Fruit fly (Drosophila melanogaster) whole organism, embryonic: ENCODE data around the gene Sk2.

Experiments used
- Asciz ChIP-seq: fragments of 200-800 bp; sonication (Bioruptor generic); optimal IDR thresholded peaks from 2 replicates; lab custom pipeline; 2017; ENCODE audit warnings: missing biosample characterization, mild to moderate bottlenecking, missing genetic modification characterization, missing genetic modification reagents
- CG11695 ChIP-seq: fragments of 200-800 bp; sonication (Bioruptor generic); IDR thresholded peaks from 3 replicates; pipeline ENCODE4 v1.3.6; 2022; ENCODE audit warnings: missing biosample characterization, missing genetic modification characterization
- CG13287 ChIP-seq: fragments of 200-800 bp; sonication (Bioruptor generic); IDR thresholded peaks from 2 replicates; pipeline ENCODE4 v1.3.6; 2022; ENCODE audit warnings: missing biosample characterization, missing genetic modification characterization; ENCODE audit not compliant: partially characterized antibody
- CG17802 ChIP-seq: fragments of 200-800 bp; sonication (Bioruptor generic); optimal IDR thresholded peaks from 2 replicates; lab custom pipeline; 2018; ENCODE audit warnings: missing biosample characterization, mild to moderate bottlenecking, missing genetic modification characterization, moderate library complexity
- CG1792 ChIP-seq: fragments of 200-800 bp; sonication (Bioruptor generic); optimal IDR thresholded peaks from 2 replicates; lab custom pipeline; 2016; ENCODE audit warnings: missing biosample characterization, missing genetic modification characterization
- CG18262 ChIP-seq: fragments of 200-800 bp; optimal IDR thresholded peaks from 3 replicates; lab custom pipeline; 2019; ENCODE audit warnings: missing biosample characterization, mild to moderate bottlenecking, missing genetic modification characterization, moderate library complexity
- CG18599 ChIP-seq: fragments of 200-800 bp; sonication (Bioruptor generic); optimal IDR thresholded peaks from 3 replicates; lab custom pipeline; 2017; ENCODE audit warnings: missing biosample characterization, missing genetic modification characterization, mild to moderate bottlenecking, moderate library complexity, missing genetic modification reagents
- CG2199 ChIP-seq: fragments of 200-800 bp; sonication (Bioruptor generic); IDR thresholded peaks from 3 replicates; pipeline ENCODE4 v1.3.6; 2022; ENCODE audit warnings: missing biosample characterization, missing genetic modification characterization
- CG31441 ChIP-seq: fragments of 200-800 bp; sonication (Bioruptor generic); IDR thresholded peaks from 2 replicates; pipeline ENCODE4 v1.3.6; 2022; ENCODE audit warnings: missing biosample characterization, missing genetic modification characterization
- CG34224 ChIP-seq: fragments of 200-800 bp; sonication (Bioruptor generic); IDR thresholded peaks from 3 replicates; pipeline ENCODE4 v1.3.6; 2022; ENCODE audit warnings: missing biosample characterization, missing genetic modification characterization; ENCODE audit not compliant: partially characterized antibody
- CG7556 ChIP-seq: fragments of 200-800 bp; sonication (Bioruptor generic); optimal IDR thresholded peaks from 2 replicates; lab custom pipeline; 2017; ENCODE audit warnings: missing biosample characterization, mild to moderate bottlenecking, missing genetic modification characterization
- CG8290 ChIP-seq, 3 experiments: fragments of 200-800 bp; sonication (Bioruptor generic); optimal IDR thresholded peaks; 2 replicates each; lab custom pipeline; 2016 to 2019; ENCODE audit warnings: missing biosample characterization in 3 of 3, missing genetic modification characterization in 3 of 3, mild to moderate bottlenecking in 2 of 3, moderate library complexity in 1 of 3
- HLH3B ChIP-seq: fragments of 200-800 bp; sonication (Bioruptor generic); IDR thresholded peaks from 2 replicates; pipeline ENCODE4 v1.3.6; 2022; ENCODE audit warnings: missing biosample characterization, missing genetic modification characterization
- HmgD ChIP-seq: fragments of 200-800 bp; sonication (Bioruptor generic); optimal IDR thresholded peaks from 3 replicates; lab custom pipeline; 2016; ENCODE audit warnings: missing biosample characterization, missing genetic modification characterization
- Hr51 ChIP-seq, 2 experiments: fragments of 200-800 bp; sonication (Bioruptor generic); optimal IDR thresholded peaks; 2 replicates in 1 of 2; 3 replicates in 1 of 2; lab custom pipeline; 2016 to 2018; ENCODE audit warnings: missing biosample characterization in 2 of 2, missing genetic modification characterization in 2 of 2, mild to moderate bottlenecking in 1 of 2, moderate library complexity in 1 of 2
- MESR4 ChIP-seq: fragments of 200-800 bp; sonication (Bioruptor generic); optimal IDR thresholded peaks from 2 replicates; lab custom pipeline; 2018; ENCODE audit warnings: missing biosample characterization, mild to moderate bottlenecking, missing genetic modification characterization, moderate library complexity
- Max ChIP-seq: fragments of 200-800 bp; sonication (Bioruptor generic); optimal IDR thresholded peaks from 2 replicates; lab custom pipeline; 2016; ENCODE audit warnings: missing biosample characterization, mild to moderate bottlenecking, missing genetic modification characterization
- NFAT ChIP-seq: fragments of 200-800 bp; sonication (Bioruptor generic); IDR thresholded peaks from 2 replicates; pipeline ENCODE4 v1.3.6; 2022; ENCODE audit warnings: missing biosample characterization, missing genetic modification characterization
- Neu2 ChIP-seq: fragments of 200-800 bp; sonication (Bioruptor generic); optimal IDR thresholded peaks from 3 replicates; lab custom pipeline; 2016; ENCODE audit warnings: missing biosample characterization, missing genetic modification characterization, borderline replicate concordance
- Pdp1 ChIP-seq, 2 experiments: fragments of 200-800 bp; sonication (Bioruptor generic); optimal IDR thresholded peaks; 3 replicates each; lab custom pipeline; 2016; ENCODE audit warnings: missing biosample characterization in 2 of 2, missing genetic modification characterization in 2 of 2, mild to moderate bottlenecking in 1 of 2, moderate library complexity in 1 of 2
- Sry-δ ChIP-seq: fragments of 200-800 bp; sonication (Bioruptor generic); optimal IDR thresholded peaks from 2 replicates; lab custom pipeline; 2016; ENCODE audit warnings: missing biosample characterization, missing genetic modification characterization
- Ssrp ChIP-seq: fragments of 200-800 bp; sonication (Bioruptor generic); optimal IDR thresholded peaks from 2 replicates; lab custom pipeline; 2018; ENCODE audit warnings: missing biosample characterization, mild to moderate bottlenecking, missing genetic modification characterization, moderate library complexity
- ac ChIP-seq: fragments of 200-800 bp; sonication (Bioruptor generic); optimal IDR thresholded peaks from 3 replicates; lab custom pipeline; 2017; ENCODE audit warnings: missing biosample characterization, mild to moderate bottlenecking, missing genetic modification characterization
- amos ChIP-seq: fragments of 200-800 bp; sonication (Bioruptor generic); IDR thresholded peaks from 2 replicates; pipeline ENCODE4 v1.3.6; 2022; ENCODE audit warnings: missing biosample characterization, missing genetic modification characterization; ENCODE audit not compliant: partially characterized antibody
- dan ChIP-seq: fragments of 200-800 bp; sonication (Bioruptor generic); IDR thresholded peaks from 2 replicates; pipeline ENCODE4 v1.3.6; 2022; ENCODE audit warnings: missing biosample characterization, missing genetic modification characterization
- dati ChIP-seq: fragments of 200-800 bp; sonication (Bioruptor generic); IDR thresholded peaks from 2 replicates; pipeline ENCODE4 v1.3.6; 2022; ENCODE audit warnings: missing biosample characterization, missing genetic modification characterization
- emc ChIP-seq: fragments of 200-800 bp; sonication (Bioruptor generic); optimal IDR thresholded peaks from 2 replicates; lab custom pipeline; 2016; ENCODE audit warnings: missing biosample characterization, missing genetic modification characterization
- exex ChIP-seq: fragments of 200-800 bp; sonication (Bioruptor generic); optimal IDR thresholded peaks from 4 replicates; lab custom pipeline; 2018; ENCODE audit warnings: missing biosample characterization, mild to moderate bottlenecking, missing genetic modification characterization, moderate library complexity
- fd96Cb ChIP-seq: fragments of 200-800 bp; sonication (Bioruptor generic); optimal IDR thresholded peaks from 2 replicates; lab custom pipeline; 2018; ENCODE audit warnings: missing biosample characterization, mild to moderate bottlenecking, missing genetic modification characterization, moderate library complexity
- grau ChIP-seq: fragments of 200-800 bp; optimal IDR thresholded peaks from 3 replicates; lab custom pipeline; 2019; ENCODE audit warnings: missing biosample characterization, mild to moderate bottlenecking, missing genetic modification characterization, moderate library complexity
- gro ChIP-seq: fragments of 200-800 bp; sonication (Bioruptor generic); optimal IDR thresholded peaks from 2 replicates; lab custom pipeline; 2016; ENCODE audit warnings: missing biosample characterization, missing genetic modification characterization
- ken ChIP-seq: fragments of 200-800 bp; sonication (Bioruptor generic); IDR thresholded peaks from 3 replicates; pipeline ENCODE4 v1.3.6; 2022; ENCODE audit warnings: missing biosample characterization, missing genetic modification characterization
- lbe ChIP-seq: fragments of 200-800 bp; sonication (Bioruptor generic); optimal IDR thresholded peaks from 2 replicates; lab custom pipeline; 2016; ENCODE audit warnings: missing biosample characterization, mild to moderate bottlenecking, missing genetic modification characterization
- lov ChIP-seq, 2 experiments: fragments of 200-800 bp in 1 of 2; fragments of >200 bp in 1 of 2; sonication (Bioruptor generic) in 1 of 2; IDR thresholded peaks in 1 of 2; optimal IDR thresholded peaks in 1 of 2; 2 replicates in 1 of 2; 3 replicates in 1 of 2; pipeline versions ENCODE4 v1.3.6 to Lab custom; 2017 to 2022; ENCODE audit warnings: missing biosample characterization in 1 of 2, missing genetic modification characterization in 1 of 2
- mirr ChIP-seq: fragments of 200-800 bp; sonication (Bioruptor generic); optimal IDR thresholded peaks from 3 replicates; lab custom pipeline; 2018; ENCODE audit warnings: missing biosample characterization, mild to moderate bottlenecking, missing genetic modification characterization
- nerfin-2 ChIP-seq: fragments of 200-800 bp; sonication (Bioruptor generic); IDR thresholded peaks from 2 replicates; pipeline ENCODE4 v1.3.6; 2022; ENCODE audit warnings: missing biosample characterization, missing genetic modification characterization; ENCODE audit not compliant: partially characterized antibody
- peb ChIP-seq: fragments of 200-800 bp; sonication (Bioruptor generic); IDR thresholded peaks from 2 replicates; pipeline ENCODE4 v1.3.6; 2022; ENCODE audit warnings: missing biosample characterization, missing genetic modification characterization
- pfk ChIP-seq: fragments of 200-800 bp; sonication (Bioruptor generic); optimal IDR thresholded peaks from 2 replicates; lab custom pipeline; 2018; ENCODE audit warnings: missing biosample characterization, mild to moderate bottlenecking, missing genetic modification characterization, moderate library complexity
- pita ChIP-seq: fragments of 200-800 bp; sonication (Bioruptor generic); optimal IDR thresholded peaks from 2 replicates; lab custom pipeline; 2017; ENCODE audit warnings: missing biosample characterization, mild to moderate bottlenecking, missing genetic modification characterization
- repo ChIP-seq: fragments of 200-800 bp; sonication (Bioruptor generic); optimal IDR thresholded peaks from 2 replicates; lab custom pipeline; 2016; ENCODE audit warnings: missing biosample characterization, missing genetic modification characterization
- salm ChIP-seq: fragments of 200-800 bp; sonication (Bioruptor generic); optimal IDR thresholded peaks from 2 replicates; lab custom pipeline; 2018; ENCODE audit warnings: missing biosample characterization, mild to moderate bottlenecking, missing genetic modification characterization
- sens ChIP-seq: fragments of 200-800 bp; sonication (Bioruptor generic); peaks from one replicate; lab custom pipeline; 2016; ENCODE audit warnings: missing biosample characterization, missing genetic modification characterization
- slou ChIP-seq: fragments of 200-800 bp; sonication (Bioruptor generic); optimal IDR thresholded peaks from 3 replicates; lab custom pipeline; 2016; ENCODE audit warnings: missing biosample characterization, missing genetic modification characterization
- sqz ChIP-seq: fragments of 200-800 bp; sonication (Bioruptor generic); optimal IDR thresholded peaks from 3 replicates; lab custom pipeline; 2018; ENCODE audit warnings: missing biosample characterization, mild to moderate bottlenecking, missing genetic modification characterization
- toy ChIP-seq: fragments of 200-800 bp; sonication (Bioruptor generic); IDR thresholded peaks from 2 replicates; pipeline ENCODE4 v1.3.6; 2022; ENCODE audit warnings: missing biosample characterization, missing genetic modification characterization
- z ChIP-seq: fragments of 200-800 bp; sonication (Bioruptor generic); IDR thresholded peaks from 3 replicates; pipeline ENCODE4 v1.3.6; 2022; ENCODE audit warnings: missing biosample characterization, missing genetic modification characterization

Sk2 gene

DNA sequence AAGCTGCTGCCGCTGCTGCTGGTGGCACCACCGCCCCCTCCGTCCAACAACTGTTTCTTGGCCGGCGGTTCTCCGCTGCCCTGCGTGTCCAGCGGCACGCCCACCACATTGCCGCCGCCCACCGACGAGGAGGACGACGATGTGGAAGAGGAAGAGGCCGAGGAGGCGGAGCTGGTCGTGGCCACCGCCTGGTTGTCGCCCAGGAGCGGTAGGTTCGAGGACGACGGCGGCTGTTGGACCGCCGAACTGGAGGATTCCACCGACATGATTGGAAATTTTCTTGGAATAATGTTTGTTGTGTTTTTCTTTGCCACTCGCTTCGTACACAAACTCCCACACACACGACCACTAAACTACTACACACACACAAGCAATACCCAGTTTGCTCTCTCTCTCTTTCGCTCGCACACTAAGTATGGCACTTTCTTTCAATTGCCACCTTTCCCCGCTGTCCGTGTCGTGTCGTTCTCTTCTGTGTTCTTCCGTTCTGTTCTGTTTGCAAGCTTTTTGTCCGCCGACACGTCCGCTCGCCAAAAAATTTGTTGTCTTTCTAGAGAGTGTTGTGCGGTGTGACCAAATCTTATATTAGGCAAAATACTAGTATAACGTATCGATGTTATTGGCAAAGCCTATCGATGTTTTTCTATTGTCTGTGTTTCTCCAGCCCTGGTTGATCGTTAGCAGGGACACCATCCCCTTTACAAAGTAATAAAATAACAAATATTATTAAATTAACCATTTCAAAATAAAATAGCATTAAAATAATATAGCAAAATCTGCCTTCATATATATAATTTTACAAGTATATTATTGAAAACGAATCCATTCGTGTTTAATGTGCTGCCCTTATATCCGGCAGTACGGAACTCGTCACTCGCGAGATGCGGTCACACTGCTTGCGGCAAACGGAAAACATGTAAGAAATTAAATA, 23.7 kb downstream of the Sk2 start, which contains the start of the genes CG32486 and PAN3 (continued):
- no peak for TF ChIP-seq CG17802 (tag; lab: Kevin White, UChicago)
- no peak for TF ChIP-seq fd96Cb
- peak; percentile 52 for TF ChIP-seq CG18262
- peak; percentile 1 for TF ChIP-seq Ssrp
- TF ChIP-seq salm (tag; lab: Kevin White, UChicago), result peak; percentile 12
- no peak for TF ChIP-seq Asciz (GFP tag; lab: Kevin White, UChicago)
- TF ChIP-seq amos (GFP tag; lab: Robert Waterston, UW), result peak; percentile 92
- peak; percentile 82 for TF ChIP-seq sens (GFP tag; lab: Kevin White, UChicago)
- TF ChIP-seq grau (tag; lab: Kevin White, UChicago), result peak; percentile 56
- TF ChIP-seq peb (GFP tag; lab: Robert Waterston, UW), result no peak
- TF ChIP-seq lov (optimal IDR thresholded peaks at IDR 0.05; lab: Kevin White, UChicago), result no peak
- TF ChIP-seq lov (GFP tag; IDR thresholded peaks at IDR 0.05; lab: Robert Waterston, UW), result peak; percentile 68; the same call in 1 of the 3 replicates
- TF ChIP-seq mirr (GFP tag; lab: Kevin White, UChicago), result peak; percentile 82
- no peak for TF ChIP-seq CG7556
- 0 out of 3 replicates have a peak, but pooled peaks have one; percentile 42 for TF ChIP-seq CG2199 (GFP tag; lab: Robert Waterston, UW)
- no peak for TF ChIP-seq CG1792 (GFP tag; lab: Kevin White, UChicago)
- peak; percentile 64 for TF ChIP-seq sqz (GFP tag; lab: Kevin White, UChicago)
- peak; percentile 53 for TF ChIP-seq CG18599 (GFP tag; lab: Kevin White, UChicago)
- TF ChIP-seq gro (GFP tag; lab: Kevin White, UChicago), result peak; percentile 86
- TF ChIP-seq Pdp1 (GFP tag; optimal IDR thresholded peaks at IDR 0.05; lab: Kevin White, UChicago), result peak in 1 of 2 experiments; percentile 41
- peak; percentile 76 for TF ChIP-seq NFAT (GFP tag; lab: Robert Waterston, UW)
- TF ChIP-seq slou (GFP tag; lab: Kevin White, UChicago), result peak; percentile 25
- no peak for TF ChIP-seq dati (GFP tag; lab: Robert Waterston, UW)
- TF ChIP-seq Neu2 (GFP tag; lab: Kevin White, UChicago), result peak; percentile 67
- TF ChIP-seq MESR4 (GFP tag; lab: Kevin White, UChicago), result peak; percentile 44
- peak; percentile 76 for TF ChIP-seq pita (GFP tag; lab: Kevin White, UChicago)
- no peak; the same call in 2 of the 3 replicates for TF ChIP-seq CG11695
- TF ChIP-seq nerfin-2 (GFP tag; lab: Robert Waterston, UW), result no peak
- peak; percentile 47 for TF ChIP-seq lbe
- peak; percentile 19 for TF ChIP-seq exex (tag; lab: Kevin White, UChicago)
- TF ChIP-seq ken, result peak; percentile 74
- TF ChIP-seq CG8290 (GFP tag; optimal IDR thresholded peaks at IDR 0.05; lab: Kevin White, UChicago), result peak; percentile 72
- peak in 1 of 2 experiments; percentile 85 for TF ChIP-seq CG8290 (tag; optimal IDR thresholded peaks at IDR 0.05; lab: Kevin White, UChicago)
- TF ChIP-seq ac (GFP tag; lab: Kevin White, UChicago), result no peak
- peak; percentile 59 for TF ChIP-seq CG34224
- TF ChIP-seq Hr51 (GFP tag; optimal IDR thresholded peaks at IDR 0.05; lab: Kevin White, UChicago), result peak in 1 of 2 experiments; percentile 3
- no peak for TF ChIP-seq dan
- TF ChIP-seq HLH3B, result peak; percentile 19; the same call in 1 of the 2 replicates
- TF ChIP-seq emc (GFP tag; lab: Kevin White, UChicago), result no peak
- no peak for TF ChIP-seq toy
- peak; percentile 64 for TF ChIP-seq pfk (GFP tag; lab: Kevin White, UChicago)
- peak; percentile 35 for TF ChIP-seq HmgD
- TF ChIP-seq Max (GFP tag; lab: Kevin White, UChicago), result peak; percentile 35
- TF ChIP-seq repo (GFP tag; lab: Kevin White, UChicago), result peak; percentile 70
- TF ChIP-seq CG13287 (GFP tag; lab: Robert Waterston, UW), result peak; percentile 87
- no peak for TF ChIP-seq z (GFP tag; lab: Robert Waterston, UW)
- peak; percentile 41 for TF ChIP-seq CG31441
- TF ChIP-seq Sry-δ (GFP tag; lab: Kevin White, UChicago), result peak; percentile 63
